Worm (Caenorhabditis elegans): ENCODE measurements around the gene nse-4.
A peak's percentile ranks its signal among the peaks of the same experiment; 100 is the strongest.

nse-4 gene

ce11 chrIV:11433709-11434108, 46.9 kb upstream of the nse-4 start (continued):
- peak; percentile 45 for TF ChIP-seq jun-1 (tag; optimal IDR thresholded peaks at IDR 0.05)
- no peak for TF ChIP-seq nhr-84 (tag; optimal IDR thresholded peaks at IDR 0.05)
- TF ChIP-seq nhr-71 (tag; optimal IDR thresholded peaks at IDR 0.05), result peak; percentile 86
- TF ChIP-seq aha-1 (tag; optimal IDR thresholded peaks at IDR 0.05), result peak; percentile 20
- TF ChIP-seq ama-1 (optimal IDR thresholded peaks at IDR 0.05), result no peak

DNA sequence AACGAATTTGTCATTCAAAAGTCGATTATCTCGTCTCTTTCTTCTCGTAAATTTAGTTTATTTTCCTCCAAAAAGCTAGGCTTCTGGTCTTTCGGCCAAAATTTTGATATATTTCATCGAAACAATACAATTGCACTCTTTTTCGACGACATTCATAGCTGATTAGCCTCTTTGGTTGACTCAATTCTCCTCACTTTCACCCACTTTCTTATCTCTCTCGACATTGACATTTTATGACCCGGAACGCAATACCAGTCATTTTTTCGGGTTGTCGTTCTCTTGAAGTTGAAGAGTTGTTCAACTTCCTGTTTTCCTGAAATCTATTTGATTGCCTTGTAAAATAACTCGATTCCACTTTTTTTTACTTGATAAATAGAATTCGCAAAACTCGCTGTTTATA, 46.1 kb upstream of the nse-4 start:
- TF ChIP-seq fos-1 (tag; optimal IDR thresholded peaks at IDR 0.05) (no peak), swsn-7 (tag; optimal IDR thresholded peaks at IDR 0.05) (no peak), tbx-2 (tag; optimal IDR thresholded peaks at IDR 0.05) (no peak), nhr-12 (tag; optimal IDR thresholded peaks at IDR 0.05) (no peak), nhr-85 (tag) (no peak), blmp-1 (tag; optimal IDR thresholded peaks at IDR 0.05) (peak; percentile 8), nhr-20 (tag; optimal IDR thresholded peaks at IDR 0.05) (no peak), mef-2 (tag; optimal IDR thresholded peaks at IDR 0.05) (no peak), skn-1 (tag; optimal IDR thresholded peaks at IDR 0.05) (no peak), efl-1 (optimal IDR thresholded peaks at IDR 0.05) (no peak), efl-1 (GFP tag; optimal IDR thresholded peaks at IDR 0.05 in 1 of 2) (peak in 1 of 2 experiments; percentile 20), sptf-1 (tag; optimal IDR thresholded peaks at IDR 0.05) (no peak), ama-1 (optimal IDR thresholded peaks at IDR 0.05) (no peak), mdl-1 (tag; optimal IDR thresholded peaks at IDR 0.05) (no peak), nhr-90 (tag; optimal IDR thresholded peaks at IDR 0.05; ENCODE audit: poor library complexity) (no peak), pax-3 (tag; optimal IDR thresholded peaks at IDR 0.05) (no peak), unc-62 (GFP tag; optimal IDR thresholded peaks at IDR 0.05) (no peak)

DNA sequence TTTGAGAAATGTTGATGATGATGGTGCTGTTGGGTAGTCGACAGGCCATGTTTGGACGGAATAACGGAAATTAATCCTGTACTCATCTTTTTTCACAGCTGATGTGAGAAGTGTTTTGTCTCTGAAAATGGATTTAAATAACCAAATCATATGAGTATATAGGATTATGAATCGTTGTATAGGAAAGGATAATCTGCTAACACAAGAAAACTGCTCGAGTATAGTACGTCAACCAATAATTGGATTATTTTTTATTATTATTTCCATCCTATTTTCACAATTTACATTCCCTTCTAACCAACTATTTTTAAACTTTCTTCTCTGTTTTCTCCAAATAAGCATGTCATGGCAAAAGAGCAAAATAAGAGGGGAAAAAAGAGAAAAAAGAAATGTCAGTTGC, 44.9 kb upstream of the nse-4 start:
- TF ChIP-seq mdl-1 (tag; optimal IDR thresholded peaks at IDR 0.05) (no peak), blmp-1 (tag; optimal IDR thresholded peaks at IDR 0.05) (no peak), lin-35 (GFP tag; optimal IDR thresholded peaks at IDR 0.05) (no peak), alr-1 (tag; optimal IDR thresholded peaks at IDR 0.05; ENCODE audit: borderline replicate concordance) (no peak), pqm-1 (tag; optimal IDR thresholded peaks at IDR 0.05) (no peak), snu-23 (GFP tag; optimal IDR thresholded peaks at IDR 0.05) (no peak), efl-3 (GFP tag; optimal IDR thresholded peaks at IDR 0.05) (no peak), egl-13 (tag; optimal IDR thresholded peaks at IDR 0.05) (peak; percentile 10), dsc-1 (tag; optimal IDR thresholded peaks at IDR 0.05) (peak; percentile 92), hlh-17 (GFP tag; optimal IDR thresholded peaks at IDR 0.05; ENCODE audit: borderline replicate concordance) (no peak), Y116A8C.19 (tag; optimal IDR thresholded peaks at IDR 0.05; ENCODE audit: borderline replicate concordance) (no peak), ceh-88 (GFP tag; IDR thresholded peaks at IDR 0.05) (no peak), zag-1 (tag; optimal IDR thresholded peaks at IDR 0.05) (no peak), mef-2 (tag; optimal IDR thresholded peaks at IDR 0.05) (no peak), nhr-85 (tag) (peak; percentile 45), C34B4.2 (tag; optimal IDR thresholded peaks at IDR 0.05) (no peak), sptf-1 (tag; optimal IDR thresholded peaks at IDR 0.05) (no peak), fos-1 (tag; optimal IDR thresholded peaks at IDR 0.05) (no peak), C04F5.9 (tag; optimal IDR thresholded peaks at IDR 0.05) (no peak), nhr-71 (tag; optimal IDR thresholded peaks at IDR 0.05) (peak; percentile 4), isw-1 (GFP tag; IDR thresholded peaks at IDR 0.05) (no peak)

- no peak for TF ChIP-seq pqm-1 (tag; optimal IDR thresholded peaks at IDR 0.05)
- peak; percentile 60 for TF ChIP-seq blmp-1 (tag; optimal IDR thresholded peaks at IDR 0.05)
These were observed 42.4 kb upstream of the nse-4 start for ce11 chrIV:11438255-11438654.

- no peak for TF ChIP-seq aly-2 (tag; optimal IDR thresholded peaks at IDR 0.05)
- TF ChIP-seq nhr-47 (tag; optimal IDR thresholded peaks at IDR 0.05), result no peak
- TF ChIP-seq ceh-88 (GFP tag; IDR thresholded peaks at IDR 0.05), result no peak
- TF ChIP-seq nhr-77 (tag; optimal IDR thresholded peaks at IDR 0.05), result no peak
These were observed 27.7 kb upstream of the nse-4 start for ce11 chrIV:11452928-11453327.

Data from whole organism, L1 larva.